Worm (Caenorhabditis elegans): Measurements from ENCODE around the gene F52D10.4.

The F52D10.4 gene

DNA sequence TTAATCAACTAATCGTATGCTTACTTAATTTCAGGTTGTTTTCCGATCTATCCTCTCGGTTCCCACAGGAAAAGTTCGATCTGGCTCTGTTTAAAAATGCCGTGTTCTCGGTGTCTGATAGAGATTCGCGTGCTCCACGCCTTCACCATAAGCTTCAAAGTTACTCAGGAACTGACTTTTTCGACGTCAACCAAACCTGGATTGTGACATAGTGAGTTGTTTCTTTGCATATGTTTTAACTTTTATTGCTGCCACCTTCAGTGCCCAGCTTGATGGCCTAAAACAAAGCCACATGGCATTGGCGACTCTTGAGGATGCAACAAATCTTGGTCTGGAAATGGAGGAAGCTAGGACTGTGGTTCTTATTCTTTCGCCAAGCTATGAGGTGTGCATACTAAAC lies 31.4 kb upstream of the F52D10.4 start:
- TF ChIP-seq F13C5.2 (tag; optimal IDR thresholded peaks at IDR 0.05) (no peak), aly-1 (tag; optimal IDR thresholded peaks at IDR 0.05) (no peak), ceh-36 (tag; optimal IDR thresholded peaks at IDR 0.05) (no peak), scrt-1 (GFP tag; IDR thresholded peaks at IDR 0.05) (no peak), pes-1 (GFP tag; IDR thresholded peaks at IDR 0.05) (no peak), flt-1 (GFP tag; IDR thresholded peaks at IDR 0.05) (no peak), sea-1 (GFP tag; conservative IDR thresholded peaks at IDR 0.05) (no peak), ets-7 (tag; optimal IDR thresholded peaks at IDR 0.05) (no peak), tbx-11 (GFP tag; IDR thresholded peaks at IDR 0.05) (no peak), ceh-13 (GFP tag; optimal IDR thresholded peaks at IDR 0.05) (no peak), hmbx-1 (tag; optimal IDR thresholded peaks at IDR 0.05) (no peak), tbx-37 (GFP tag; conservative IDR thresholded peaks at IDR 0.05) (no peak), hnd-1 (tag; optimal IDR thresholded peaks at IDR 0.05) (no peak), ama-1 (optimal IDR thresholded peaks at IDR 0.05) (no peak), tra-4 (tag; optimal IDR thresholded peaks at IDR 0.05) (no peak), hmg-4 (GFP tag; optimal IDR thresholded peaks at IDR 0.05) (no peak)

DNA sequence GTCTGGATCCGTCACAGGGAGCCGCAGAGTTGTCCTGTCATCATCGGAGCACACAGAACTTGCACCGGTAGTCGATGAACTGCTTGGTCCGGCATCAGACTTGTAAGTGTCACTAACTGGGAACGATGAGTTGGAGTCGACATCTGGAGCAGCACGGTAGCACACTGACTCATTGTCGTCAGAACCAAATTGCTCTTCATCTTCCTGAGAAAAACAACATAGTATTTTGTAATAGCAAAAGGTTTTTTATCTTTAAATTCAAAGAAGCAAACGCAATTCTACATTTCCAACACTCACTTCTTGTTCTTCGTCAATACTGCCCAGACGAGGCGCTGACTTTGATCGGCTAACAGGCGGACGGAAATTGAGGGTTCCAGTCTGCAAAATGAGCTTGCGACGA lies 26.7 kb upstream of the F52D10.4 start:
- no peak for TF ChIP-seq ama-1 (optimal IDR thresholded peaks at IDR 0.05)

DNA sequence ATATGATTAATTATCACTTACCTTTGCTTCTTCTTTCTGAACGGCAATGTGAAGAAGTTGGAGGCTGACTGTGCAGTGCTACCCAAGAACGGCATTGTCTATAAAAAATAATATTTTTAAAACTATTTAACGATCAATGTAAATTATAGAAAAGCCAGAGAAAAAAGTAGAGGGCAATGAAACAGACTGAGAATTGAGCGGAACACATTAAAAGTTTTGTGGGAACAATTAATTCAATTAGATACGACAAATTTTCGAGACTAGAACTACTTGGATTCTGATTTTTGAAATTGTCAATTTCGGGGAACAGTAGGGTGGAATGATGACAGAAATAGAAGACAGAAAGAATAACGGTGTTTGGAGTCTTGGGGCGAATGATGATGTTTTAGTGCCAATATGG lies 25.6 kb upstream of the F52D10.4 start, which contains the start of gene F52D10.2:
TSS of gene F52D10.2 (minus strand) at position 101 of the 400 bp plus-strand sequence.
- TF ChIP-seq pes-1 (GFP tag; IDR thresholded peaks at IDR 0.05) (no peak), tbx-11 (GFP tag; IDR thresholded peaks at IDR 0.05) (no peak), sea-1 (GFP tag; conservative IDR thresholded peaks at IDR 0.05) (no peak), ets-7 (tag; optimal IDR thresholded peaks at IDR 0.05) (no peak), ama-1 (optimal IDR thresholded peaks at IDR 0.05) (no peak), F13C5.2 (tag; optimal IDR thresholded peaks at IDR 0.05) (no peak), scrt-1 (GFP tag; IDR thresholded peaks at IDR 0.05) (no peak), ceh-36 (tag; optimal IDR thresholded peaks at IDR 0.05) (no peak), hnd-1 (tag; optimal IDR thresholded peaks at IDR 0.05) (no peak), ceh-13 (GFP tag; optimal IDR thresholded peaks at IDR 0.05) (no peak)

DNA sequence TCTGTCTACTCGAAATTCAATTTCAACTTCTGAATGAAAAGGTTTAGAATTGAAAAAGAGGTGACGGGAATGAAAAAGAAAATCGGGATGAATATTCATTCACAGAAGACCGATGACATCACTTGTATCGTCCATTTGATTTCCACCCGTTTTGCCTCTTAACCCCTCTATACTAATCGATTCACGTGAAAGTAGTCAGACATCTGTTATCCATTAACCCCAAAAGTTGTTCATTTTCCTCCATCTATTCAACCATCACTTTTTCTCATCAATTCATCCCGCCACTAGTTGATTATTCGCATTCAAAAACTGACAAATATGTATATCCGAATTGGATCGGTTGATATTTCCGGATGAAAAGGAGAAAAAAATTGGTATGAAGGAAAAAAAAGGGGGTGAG lies 24.7 kb upstream of the F52D10.4 start:
- TF ChIP-seq pes-1 (GFP tag; IDR thresholded peaks at IDR 0.05) (no peak), hmbx-1 (tag; optimal IDR thresholded peaks at IDR 0.05) (no peak), ceh-36 (tag; optimal IDR thresholded peaks at IDR 0.05) (no peak), aly-1 (tag; optimal IDR thresholded peaks at IDR 0.05) (no peak), ceh-13 (GFP tag; optimal IDR thresholded peaks at IDR 0.05) (no peak), ama-1 (optimal IDR thresholded peaks at IDR 0.05) (no peak), F13C5.2 (tag; optimal IDR thresholded peaks at IDR 0.05) (no peak), hnd-1 (tag; optimal IDR thresholded peaks at IDR 0.05) (no peak), sea-1 (GFP tag; conservative IDR thresholded peaks at IDR 0.05) (no peak), tbx-11 (GFP tag; IDR thresholded peaks at IDR 0.05) (no peak), tbx-37 (GFP tag; conservative IDR thresholded peaks at IDR 0.05) (no peak), hmg-4 (GFP tag; optimal IDR thresholded peaks at IDR 0.05) (no peak), flt-1 (GFP tag; IDR thresholded peaks at IDR 0.05) (no peak), ets-7 (tag; optimal IDR thresholded peaks at IDR 0.05) (no peak), tra-4 (tag; optimal IDR thresholded peaks at IDR 0.05) (no peak), scrt-1 (GFP tag; IDR thresholded peaks at IDR 0.05) (no peak), B0310.2 (tag; optimal IDR thresholded peaks at IDR 0.05) (no peak)

DNA sequence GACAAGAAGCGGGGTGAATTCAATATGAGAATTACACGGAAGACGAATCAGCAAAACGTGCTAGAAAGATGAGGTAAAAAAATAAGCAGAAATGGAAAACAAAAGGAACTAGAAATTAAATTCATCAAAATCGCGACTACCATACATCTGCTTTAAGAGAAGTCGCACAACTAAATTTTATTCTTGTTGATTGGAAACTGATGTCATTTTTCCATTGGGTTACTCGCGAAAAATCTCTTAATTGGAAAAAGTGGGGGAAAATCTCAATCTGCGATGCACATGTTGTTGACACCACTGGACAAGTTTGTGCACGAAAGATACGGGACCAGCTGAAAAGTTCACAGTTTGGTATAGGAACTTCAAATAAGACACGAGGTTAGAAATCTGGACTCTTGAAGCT lies 20.4 kb upstream of the F52D10.4 start:
- no peak for TF ChIP-seq ceh-36 (tag; optimal IDR thresholded peaks at IDR 0.05)
- TF ChIP-seq tbx-11 (GFP tag; IDR thresholded peaks at IDR 0.05): no peak

DNA sequence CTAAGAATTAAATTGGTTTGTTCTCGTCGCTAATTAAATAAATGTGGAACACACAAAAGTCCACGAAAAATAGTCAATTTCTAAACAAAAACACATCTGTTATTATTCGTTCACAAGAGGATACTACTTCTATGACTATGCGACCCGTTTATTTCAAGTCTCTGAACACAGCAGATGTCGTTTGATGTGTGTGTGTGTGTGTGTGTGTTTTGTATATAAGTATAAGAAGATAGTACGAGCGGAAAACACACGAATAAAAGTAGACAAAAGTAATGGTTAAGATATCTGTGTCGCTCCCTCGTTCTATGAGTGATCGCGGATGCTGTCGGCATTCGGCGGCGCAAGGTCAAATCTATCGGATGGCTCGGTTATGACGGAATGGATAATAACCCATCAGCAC lies 18.4 kb upstream of the F52D10.4 start:
- no peak for TF ChIP-seq hmg-4 (GFP tag; optimal IDR thresholded peaks at IDR 0.05)
- no peak for TF ChIP-seq F13C5.2 (tag; optimal IDR thresholded peaks at IDR 0.05)
- no peak for TF ChIP-seq hmbx-1 (tag; optimal IDR thresholded peaks at IDR 0.05)
- no peak for TF ChIP-seq B0310.2 (tag; optimal IDR thresholded peaks at IDR 0.05)
- TF ChIP-seq tbx-11 (GFP tag; IDR thresholded peaks at IDR 0.05): no peak

DNA sequence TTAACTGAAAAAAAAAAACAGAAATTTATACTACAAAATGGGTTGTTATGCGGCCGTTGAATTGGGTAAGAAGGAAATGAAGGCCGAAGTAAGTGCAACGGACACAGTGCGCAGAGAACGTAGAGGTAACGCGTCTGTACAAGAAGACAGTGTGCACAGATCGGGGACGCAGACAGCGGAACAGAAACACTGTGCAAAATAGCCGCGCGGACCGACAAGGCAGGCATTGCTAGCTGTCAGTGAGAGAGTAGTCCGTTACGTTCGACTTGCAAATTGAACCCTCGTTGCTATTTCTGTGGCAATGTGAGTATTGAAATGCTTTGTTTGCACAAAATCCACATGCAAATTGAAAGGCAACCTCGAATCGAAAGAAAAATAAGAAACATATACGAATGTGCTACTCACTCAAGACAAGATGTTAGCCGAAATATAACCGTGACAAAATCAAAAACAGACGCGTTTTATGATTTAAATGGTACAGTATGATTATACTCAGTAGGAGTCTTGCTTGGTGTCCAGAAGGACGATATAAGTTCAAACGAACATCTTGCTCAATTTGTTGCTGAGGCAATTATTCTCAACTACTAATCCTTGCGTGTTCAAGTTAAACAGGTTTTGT lies 16.7 kb upstream of the F52D10.4 start:
- TF ChIP-seq hmg-4 (GFP tag; optimal IDR thresholded peaks at IDR 0.05) (peak; percentile 75), ceh-36 (tag; optimal IDR thresholded peaks at IDR 0.05) (no peak)

DNA sequence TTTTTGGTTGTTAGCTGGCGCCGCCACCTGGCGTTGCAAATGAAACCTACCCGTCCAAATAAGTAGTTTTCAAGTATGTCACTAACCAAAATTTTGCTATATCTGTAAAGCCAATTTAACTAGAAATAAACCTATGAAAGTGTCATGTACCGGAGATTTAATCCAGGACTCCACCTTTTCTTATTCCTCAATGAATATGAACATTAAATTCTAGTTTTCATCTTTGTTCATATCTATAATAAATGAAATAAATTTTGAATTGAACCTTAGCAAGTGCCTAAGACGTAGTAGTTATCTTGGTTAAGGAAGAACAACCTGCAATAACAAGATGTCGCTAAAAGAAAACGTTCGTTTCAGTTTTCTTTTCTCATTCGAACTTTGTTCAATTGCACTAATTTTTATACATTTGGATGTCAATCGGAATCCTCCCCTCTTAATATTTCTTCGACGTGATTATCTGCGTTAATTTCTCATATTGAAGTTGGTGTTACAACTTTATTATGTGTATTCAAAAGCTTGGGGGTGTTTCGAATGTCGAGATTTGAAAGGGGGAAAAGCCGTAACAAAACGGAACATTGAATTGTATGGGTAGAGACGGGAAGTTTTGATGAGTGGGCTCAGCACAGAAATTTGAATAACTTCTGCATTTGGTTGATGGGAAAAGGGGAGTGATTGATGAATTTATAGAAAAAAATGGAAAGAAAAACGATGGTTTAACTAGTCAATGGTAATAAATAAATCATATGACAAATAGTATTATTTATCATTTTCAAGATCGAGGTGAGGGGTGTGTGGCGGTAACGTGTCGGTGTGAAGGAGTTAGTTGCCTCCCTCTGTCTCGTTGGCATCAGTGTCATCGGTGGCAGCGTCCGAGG lies 13.8 kb upstream of the F52D10.4 start:
- peak; percentile 26 for TF ChIP-seq F13C5.2 (tag; optimal IDR thresholded peaks at IDR 0.05)
- no peak for TF ChIP-seq ama-1 (optimal IDR thresholded peaks at IDR 0.05)

Measured in whole organism, early embryonic.